Worm (Caenorhabditis elegans): ENCODE measurements around the gene T01B7.5.

The T01B7.5 gene

DNA sequence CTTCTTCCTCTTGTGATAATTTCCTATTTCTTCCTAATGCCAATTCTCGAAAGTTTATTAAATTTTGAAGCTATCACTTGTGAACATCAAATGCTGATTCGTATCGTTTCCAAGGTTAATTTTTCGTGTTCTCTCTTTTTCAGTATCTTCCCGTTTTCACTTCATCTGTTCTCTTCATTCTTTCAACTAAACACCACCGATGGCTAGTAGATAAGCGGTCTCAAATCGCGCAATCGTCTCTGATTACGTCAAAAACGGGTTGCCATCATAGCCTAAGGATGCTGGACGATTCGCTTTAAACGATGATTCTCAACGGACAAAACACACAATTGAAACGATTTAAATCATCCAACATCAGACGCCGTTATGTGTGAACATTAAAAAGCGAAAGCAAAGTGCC lies 951 bp downstream of the T01B7.5 start:
- no peak for TF ChIP-seq hmg-11 (tag; optimal IDR thresholded peaks at IDR 0.05)
- TF ChIP-seq elt-1 (tag; optimal IDR thresholded peaks at IDR 0.05), result peak; percentile 98
- peak; percentile 93 for TF ChIP-seq nhr-25 (tag; optimal IDR thresholded peaks at IDR 0.05)
- peak; percentile 66 for TF ChIP-seq nhr-23 (tag; optimal IDR thresholded peaks at IDR 0.05)

DNA sequence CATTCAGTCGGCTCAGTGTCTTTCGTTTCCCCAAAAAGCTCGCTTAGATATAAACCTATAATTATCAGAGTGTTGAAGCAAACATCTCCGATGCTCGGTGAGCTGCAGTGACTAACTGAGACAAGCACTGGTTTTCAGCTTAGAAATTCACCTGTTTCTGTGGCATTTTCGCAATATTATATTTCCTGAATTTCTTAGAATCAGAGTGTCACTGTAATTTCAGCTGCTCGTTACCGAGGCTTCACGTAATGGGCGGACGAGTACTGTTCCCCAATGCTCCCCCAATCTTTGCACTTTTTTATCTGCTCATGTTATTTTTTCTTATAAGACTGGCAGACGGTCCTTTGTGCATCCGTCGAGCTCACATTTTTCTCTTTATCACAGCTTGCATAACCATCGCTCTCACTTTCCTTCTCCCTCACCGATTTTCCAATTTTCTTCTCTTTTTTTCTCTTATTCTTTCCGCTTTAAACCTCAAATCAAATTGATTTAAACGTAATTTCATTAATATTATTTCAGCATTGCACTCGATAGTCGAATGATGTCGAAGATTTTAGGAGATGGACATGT lies 5.4 kb downstream of the T01B7.5 start, which contains the start of gene trcs-2:
Gene trcs-2, plus strand, starts transcription at position 520 of the 570 bp plus-strand sequence.
- TF ChIP-seq elt-1 (tag; optimal IDR thresholded peaks at IDR 0.05) (no peak), tbx-2 (tag; optimal IDR thresholded peaks at IDR 0.05) (no peak), R02D3.7 (tag; optimal IDR thresholded peaks at IDR 0.05) (no peak), unc-39 (tag; optimal IDR thresholded peaks at IDR 0.05) (no peak), fos-1 (tag; optimal IDR thresholded peaks at IDR 0.05) (no peak), nhr-28 (tag; optimal IDR thresholded peaks at IDR 0.05) (no peak), ceh-82 (tag; optimal IDR thresholded peaks at IDR 0.05) (no peak), nhr-76 (tag; optimal IDR thresholded peaks at IDR 0.05) (no peak)

DNA sequence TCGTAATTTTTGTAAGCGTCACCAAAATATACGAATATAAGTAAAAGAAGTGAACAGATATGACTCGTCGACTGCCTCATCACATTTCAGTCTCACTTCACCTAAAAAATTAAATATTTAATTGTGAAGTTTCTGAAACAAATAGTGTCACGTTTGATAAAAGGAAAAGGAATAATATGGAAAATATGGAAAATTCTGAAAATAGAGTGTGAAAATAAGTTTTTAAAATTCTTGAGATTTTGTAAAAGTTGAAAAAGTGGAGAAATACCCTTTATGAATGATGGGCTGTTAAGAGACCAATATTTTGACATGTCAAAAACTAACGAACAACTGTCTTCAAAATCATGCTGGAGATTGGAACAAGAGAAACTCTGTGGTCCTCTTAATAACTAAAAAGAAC lies 10.1 kb downstream of the T01B7.5 start, which contains the start of gene T01B7.9:
Gene T01B7.9, minus strand, starts transcription at position 101 of the 400 bp plus-strand sequence.
- TF ChIP-seq unc-39 (tag; optimal IDR thresholded peaks at IDR 0.05) (no peak), nhr-67 (tag; optimal IDR thresholded peaks at IDR 0.05) (no peak), lin-39 (tag; optimal IDR thresholded peaks at IDR 0.05) (no peak), zag-1 (tag; optimal IDR thresholded peaks at IDR 0.05) (no peak), aly-2 (tag; optimal IDR thresholded peaks at IDR 0.05) (no peak), ZK546.5 (tag; optimal IDR thresholded peaks at IDR 0.05) (no peak), nhr-11 (tag; optimal IDR thresholded peaks at IDR 0.05) (no peak), daf-12 (tag; optimal IDR thresholded peaks at IDR 0.05) (no peak), snpc-4 (tag; optimal IDR thresholded peaks at IDR 0.05) (no peak), tbx-2 (tag; optimal IDR thresholded peaks at IDR 0.05) (no peak), fkh-10 (GFP tag; optimal IDR thresholded peaks at IDR 0.05) (no peak), nhr-237 (tag; optimal IDR thresholded peaks at IDR 0.05) (no peak), nhr-25 (tag; optimal IDR thresholded peaks at IDR 0.05) (no peak), eor-1 (tag; optimal IDR thresholded peaks at IDR 0.05) (no peak), ceh-28 (tag; optimal IDR thresholded peaks at IDR 0.05) (no peak), ceh-16 (tag; optimal IDR thresholded peaks at IDR 0.05) (no peak), egl-5 (tag; optimal IDR thresholded peaks at IDR 0.05) (no peak), ztf-11 (tag; optimal IDR thresholded peaks at IDR 0.05) (no peak), egl-27 (tag; optimal IDR thresholded peaks at IDR 0.05) (no peak)

DNA sequence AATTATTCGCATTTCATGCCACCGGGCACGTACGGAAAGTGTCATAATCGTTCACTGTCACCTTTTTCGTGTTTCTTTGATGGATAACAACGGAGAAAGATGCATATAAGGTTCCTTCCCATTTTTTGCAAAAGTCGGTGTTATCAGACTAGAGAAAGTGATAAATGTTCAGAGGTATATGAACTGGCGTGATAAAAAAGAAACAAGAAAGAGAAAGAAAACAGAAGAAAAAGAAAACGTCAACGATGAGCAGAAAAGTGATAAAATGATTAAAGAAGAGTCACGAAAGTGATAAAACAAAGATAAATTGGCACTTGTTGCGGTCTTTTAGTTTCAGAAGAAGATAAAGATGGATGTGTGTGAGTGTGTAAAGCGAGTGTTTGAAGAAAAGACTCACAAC lies 13.7 kb downstream of the T01B7.5 start:
- TF ChIP-seq nhr-25 (tag; optimal IDR thresholded peaks at IDR 0.05) (peak; percentile 5), nhr-237 (tag; optimal IDR thresholded peaks at IDR 0.05) (no peak), fkh-2 (tag; optimal IDR thresholded peaks at IDR 0.05) (no peak), egl-27 (tag; optimal IDR thresholded peaks at IDR 0.05) (no peak), nhr-76 (tag; optimal IDR thresholded peaks at IDR 0.05) (no peak), egl-5 (tag; optimal IDR thresholded peaks at IDR 0.05) (peak; percentile 6), mdl-1 (tag; optimal IDR thresholded peaks at IDR 0.05) (no peak), skn-1 (tag; optimal IDR thresholded peaks at IDR 0.05) (no peak), elt-3 (tag; optimal IDR thresholded peaks at IDR 0.05) (peak in 1 of 3 experiments; percentile 75), nhr-28 (tag; optimal IDR thresholded peaks at IDR 0.05) (no peak)

DNA sequence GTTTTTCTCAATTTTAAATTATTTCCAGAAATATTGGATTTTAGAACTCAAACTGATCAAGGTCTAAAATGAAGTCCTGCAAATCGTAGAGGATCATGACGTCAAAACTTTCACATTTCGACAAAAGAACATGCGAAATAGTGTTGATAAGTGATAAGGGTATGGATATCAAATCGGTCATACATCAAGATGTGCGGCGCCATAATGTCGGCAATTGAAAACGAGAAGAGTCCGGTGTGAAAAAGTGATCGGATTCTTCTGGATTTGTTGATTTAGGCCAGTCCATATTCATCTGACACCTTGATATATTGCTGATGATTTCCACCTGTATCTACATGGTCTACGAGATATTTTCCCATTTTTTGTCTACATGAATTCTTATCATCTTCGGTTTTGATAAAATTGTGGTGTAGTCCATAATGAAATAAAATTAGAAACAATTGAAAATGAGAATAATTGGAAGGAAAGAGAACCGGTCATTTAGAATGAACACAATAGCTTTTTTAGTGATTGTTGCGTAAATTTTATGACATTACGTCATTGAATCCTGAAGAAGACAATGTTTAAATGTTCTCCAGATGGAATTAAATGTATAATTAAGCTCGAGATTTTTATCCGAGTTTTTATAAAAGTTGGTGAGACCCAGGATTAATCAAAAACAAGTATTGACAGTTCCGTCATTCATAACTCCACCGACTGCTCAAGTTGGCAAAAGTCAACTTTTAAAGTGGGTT lies 14.5 kb downstream of the T01B7.5 start:
- TF ChIP-seq nhr-23 (tag; optimal IDR thresholded peaks at IDR 0.05), result peak; percentile 37
- TF ChIP-seq nhr-43 (tag; optimal IDR thresholded peaks at IDR 0.05; ENCODE audit: poor library complexity, severe bottlenecking), result peak; percentile 62
- TF ChIP-seq unc-62 (GFP tag; optimal IDR thresholded peaks at IDR 0.05), result no peak
